Worm (Caenorhabditis elegans) whole organism, early embryonic: ENCODE measurements around the gene F10E7.1.

Experiments used
- B0310.2 ChIP-seq: sonication (generic microtip); optimal IDR thresholded peaks from 2 replicates; lab custom pipeline; 2016; ENCODE audit warnings: mild to moderate bottlenecking, missing genetic modification characterization, missing compliant biosample characterization
- ama-1 ChIP-seq: fragments of 150-350 bp; optimal IDR thresholded peaks from 2 replicates; lab custom pipeline; 2014
- ceh-13 ChIP-seq: fragments of 200-800 bp; sonication (Bioruptor generic); optimal IDR thresholded peaks from 2 replicates; lab custom pipeline; 2018; ENCODE audit warnings: mild to moderate bottlenecking, missing genetic modification characterization, missing compliant biosample characterization
- flt-1 ChIP-seq: fragments of 200-800 bp; sonication (Bioruptor generic); IDR thresholded peaks from 2 replicates; pipeline ENCODE4 v1.3.6; 2022; ENCODE audit warnings: missing genetic modification characterization, missing compliant biosample characterization
- hmg-4 ChIP-seq: fragments of 200-800 bp; sonication (Bioruptor generic); optimal IDR thresholded peaks from 2 replicates; lab custom pipeline; 2018; ENCODE audit warnings: mild to moderate bottlenecking, missing genetic modification characterization, missing compliant biosample characterization
- pes-1 ChIP-seq: fragments of 200-800 bp; sonication (Bioruptor generic); IDR thresholded peaks from 2 replicates; pipeline ENCODE4 v1.3.6; 2022; ENCODE audit warnings: missing genetic modification reagents, missing genetic modification characterization, missing compliant biosample characterization
- scrt-1 ChIP-seq: fragments of 200-800 bp; sonication (Bioruptor generic); IDR thresholded peaks from 2 replicates; pipeline ENCODE4 v1.3.6; 2022; ENCODE audit warnings: missing genetic modification characterization, missing compliant biosample characterization
- tbx-11 ChIP-seq: fragments of 200-800 bp; sonication (Bioruptor generic); IDR thresholded peaks from 2 replicates; pipeline ENCODE4 v1.3.6; 2022; ENCODE audit warnings: missing genetic modification characterization, missing compliant biosample characterization
- tbx-37 ChIP-seq: fragments of 200-800 bp; sonication (Bioruptor generic); conservative IDR thresholded peaks from 2 replicates; pipeline ENCODE4 v1.3.6; 2022; ENCODE audit warnings: missing genetic modification reagents, missing genetic modification characterization, missing compliant biosample characterization

ce11 chrII:7154711-7155110 lies 28.2 kb downstream of the F10E7.1 start:
- TF ChIP-seq B0310.2 (tag; lab: Kevin White, UChicago), result no peak
- TF ChIP-seq ama-1 (lab: Kevin White, UChicago), result no peak
- TF ChIP-seq pes-1, result no peak
- TF ChIP-seq scrt-1 (GFP tag; lab: Robert Waterston, UW), result no peak
- TF ChIP-seq tbx-37 (GFP tag; lab: Robert Waterston, UW), result no peak
- no peak for TF ChIP-seq tbx-11 (GFP tag; lab: Robert Waterston, UW)
- TF ChIP-seq ceh-13 (GFP tag; lab: Kevin White, UChicago), result no peak
- no peak for TF ChIP-seq flt-1 (GFP tag; lab: Robert Waterston, UW)
- TF ChIP-seq hmg-4 (GFP tag; lab: Kevin White, UChicago), result no peak
